Fruit fly (Drosophila melanogaster) whole organism, prepupa: Measurements from ENCODE around the gene CG4911.

ENCODE experiments used
- Blimp-1 ChIP-seq: fragments of 200-800 bp; sonication (Bioruptor generic); optimal IDR thresholded peaks from 3 replicates; lab custom pipeline; 2017; ENCODE audit warnings: missing biosample characterization, missing genetic modification characterization, mild to moderate bottlenecking, moderate library complexity, missing genetic modification reagents
- CG10631 ChIP-seq: fragments of 200-800 bp; sonication (Bioruptor generic); optimal IDR thresholded peaks from 2 replicates; lab custom pipeline; 2016; ENCODE audit warnings: missing biosample characterization, missing genetic modification characterization
- CG10669 ChIP-seq: fragments of 200-800 bp; sonication (Bioruptor generic); optimal IDR thresholded peaks from 3 replicates; lab custom pipeline; 2018; ENCODE audit warnings: missing biosample characterization, mild to moderate bottlenecking, missing genetic modification characterization, moderate library complexity
- CG11294 ChIP-seq: fragments of 200-800 bp; sonication (Bioruptor generic); IDR thresholded peaks from 2 replicates; pipeline ENCODE4 v1.3.6; 2022; ENCODE audit warnings: missing biosample characterization, missing genetic modification characterization
- CG11902 ChIP-seq: fragments of 200-800 bp; sonication (Bioruptor generic); optimal IDR thresholded peaks from 3 replicates; lab custom pipeline; 2016; ENCODE audit warnings: missing biosample characterization, missing genetic modification characterization
- CG15336 ChIP-seq: fragments of 200-800 bp; sonication (Bioruptor generic); IDR thresholded peaks from 2 replicates; pipeline ENCODE4 v1.3.6; 2022; ENCODE audit warnings: missing biosample characterization, missing genetic modification characterization
- CG1621 ChIP-seq: fragments of 200-800 bp; sonication (Bioruptor generic); optimal IDR thresholded peaks from 3 replicates; lab custom pipeline; 2018; ENCODE audit warnings: missing biosample characterization, mild to moderate bottlenecking, missing genetic modification characterization
- CG16779 ChIP-seq: fragments of 200-800 bp; sonication (Bioruptor generic); optimal IDR thresholded peaks from 3 replicates; lab custom pipeline; 2017; ENCODE audit warnings: missing biosample characterization, mild to moderate bottlenecking, missing genetic modification characterization
- CG31627 ChIP-seq: fragments of 200-800 bp; sonication (Bioruptor generic); optimal IDR thresholded peaks from 3 replicates; lab custom pipeline; 2016; ENCODE audit warnings: missing biosample characterization, missing genetic modification characterization
- CG32006 ChIP-seq: fragments of 200-800 bp; sonication (Bioruptor generic); optimal IDR thresholded peaks from 3 replicates; lab custom pipeline; 2017; ENCODE audit warnings: missing biosample characterization, mild to moderate bottlenecking, missing genetic modification characterization
- CG34406 ChIP-seq: fragments of 200-800 bp; sonication (Bioruptor generic); optimal IDR thresholded peaks from 3 replicates; lab custom pipeline; 2016; ENCODE audit warnings: missing biosample characterization, missing genetic modification characterization
- CG3919 ChIP-seq: fragments of 200-800 bp; sonication (Bioruptor generic); optimal IDR thresholded peaks from 3 replicates; lab custom pipeline; 2016; ENCODE audit warnings: missing biosample characterization, missing genetic modification characterization
- CG6163 ChIP-seq: fragments of 200-800 bp; sonication (Bioruptor generic); IDR thresholded peaks from 3 replicates; pipeline ENCODE4 v1.3.6; 2022; ENCODE audit warnings: missing biosample characterization, missing genetic modification characterization
- CG6276 ChIP-seq: fragments of 200-800 bp; sonication (Bioruptor generic); optimal IDR thresholded peaks from 2 replicates; lab custom pipeline; 2017; ENCODE audit warnings: missing biosample characterization, mild to moderate bottlenecking, missing genetic modification characterization
- CG6792 ChIP-seq: fragments of 200-800 bp; sonication (Bioruptor generic); optimal IDR thresholded peaks from 3 replicates; lab custom pipeline; 2016; ENCODE audit warnings: missing biosample characterization, missing genetic modification characterization
- CG6808 ChIP-seq: fragments of 200-800 bp; sonication (Bioruptor generic); optimal IDR thresholded peaks from 3 replicates; lab custom pipeline; 2017; ENCODE audit warnings: missing biosample characterization, missing genetic modification characterization, mild to moderate bottlenecking, moderate library complexity, missing genetic modification reagents
- CG8119 ChIP-seq: fragments of 200-800 bp; sonication (Bioruptor generic); IDR thresholded peaks from 3 replicates; pipeline ENCODE4 v1.3.6; 2022; ENCODE audit warnings: missing biosample characterization, missing genetic modification characterization
- CG8319 ChIP-seq: fragments of 200-800 bp; sonication (Bioruptor generic); optimal IDR thresholded peaks from 3 replicates; lab custom pipeline; 2016; ENCODE audit warnings: missing biosample characterization, missing genetic modification characterization
- CG8632 ChIP-seq: fragments of 200-800 bp; sonication (Bioruptor generic); optimal IDR thresholded peaks from 3 replicates; lab custom pipeline; 2016; ENCODE audit warnings: missing biosample characterization, missing genetic modification characterization
- CG9139 ChIP-seq: fragments of 200-800 bp; sonication (Bioruptor generic); optimal IDR thresholded peaks from 3 replicates; lab custom pipeline; 2017; ENCODE audit warnings: missing biosample characterization, mild to moderate bottlenecking, missing genetic modification characterization
- Eip75B ChIP-seq: fragments of 200-800 bp; sonication (Bioruptor generic); optimal IDR thresholded peaks from 3 replicates; lab custom pipeline; 2016; ENCODE audit warnings: missing biosample characterization, missing genetic modification characterization
- Eip78C ChIP-seq: fragments of 200-800 bp; sonication (Bioruptor generic); peaks from one replicate; lab custom pipeline; 2016; ENCODE audit warnings: missing biosample characterization, missing genetic modification characterization
- Ets21C ChIP-seq: fragments of 200-800 bp; sonication (Bioruptor generic); optimal IDR thresholded peaks from 3 replicates; lab custom pipeline; 2016; ENCODE audit warnings: missing biosample characterization, missing genetic modification characterization
- Ets96B ChIP-seq: fragments of 200-800 bp; optimal IDR thresholded peaks from 2 replicates; lab custom pipeline; 2019; ENCODE audit warnings: missing biosample characterization, mild to moderate bottlenecking, missing genetic modification characterization, moderate library complexity
- Gug ChIP-seq: fragments of 200-800 bp; sonication (Bioruptor generic); IDR thresholded peaks from 2 replicates; pipeline ENCODE4 v1.3.6; 2022; ENCODE audit warnings: missing biosample characterization, missing genetic modification characterization
- Hr38 ChIP-seq: sonication (Bioruptor generic); optimal IDR thresholded peaks from 2 replicates; lab custom pipeline; 2016; ENCODE audit warnings: missing biosample characterization, missing genetic modification characterization
- Hr39 ChIP-seq: fragments of 200-800 bp; sonication (Bioruptor generic); optimal IDR thresholded peaks from 2 replicates; lab custom pipeline; 2016; ENCODE audit warnings: missing biosample characterization, missing genetic modification characterization
- Hr4 ChIP-seq: fragments of 200-800 bp; sonication (Bioruptor generic); optimal IDR thresholded peaks from 3 replicates; lab custom pipeline; 2016; ENCODE audit warnings: missing biosample characterization, missing genetic modification characterization
- Met ChIP-seq: fragments of 200-800 bp; sonication (Bioruptor generic); optimal IDR thresholded peaks from 3 replicates; lab custom pipeline; 2016; ENCODE audit warnings: missing biosample characterization, missing genetic modification characterization
- OdsH ChIP-seq: fragments of 200-800 bp; sonication (Bioruptor generic); optimal IDR thresholded peaks from 3 replicates; lab custom pipeline; 2016; ENCODE audit warnings: missing biosample characterization, missing genetic modification characterization
- Smox ChIP-seq: fragments of 200-800 bp; sonication (Bioruptor generic); optimal IDR thresholded peaks from 3 replicates; lab custom pipeline; 2016; ENCODE audit warnings: missing biosample characterization, missing genetic modification characterization
- Sox102F ChIP-seq: fragments of 200-800 bp; sonication (Bioruptor generic); optimal IDR thresholded peaks from 2 replicates; lab custom pipeline; 2016; ENCODE audit warnings: missing biosample characterization, mild to moderate bottlenecking, missing genetic modification characterization
- Sox14 ChIP-seq: fragments of 200-800 bp; sonication (Bioruptor generic); optimal IDR thresholded peaks from 3 replicates; lab custom pipeline; 2016; ENCODE audit warnings: missing biosample characterization, missing genetic modification characterization
- achi ChIP-seq: fragments of 200-800 bp; sonication (Bioruptor generic); optimal IDR thresholded peaks from 3 replicates; lab custom pipeline; 2016; ENCODE audit warnings: missing biosample characterization, missing genetic modification characterization
- cyc ChIP-seq: fragments of 200-800 bp; sonication (Bioruptor generic); optimal IDR thresholded peaks from 3 replicates; lab custom pipeline; 2016; ENCODE audit warnings: missing biosample characterization, missing genetic modification characterization
- eg ChIP-seq: fragments of 200-800 bp; sonication (Bioruptor generic); IDR thresholded peaks from 3 replicates; pipeline ENCODE4 v1.3.6; 2022; ENCODE audit warnings: missing biosample characterization, missing genetic modification characterization
- esn ChIP-seq: fragments of 200-800 bp; sonication (Bioruptor generic); optimal IDR thresholded peaks from 2 replicates; lab custom pipeline; 2016; ENCODE audit warnings: missing biosample characterization, mild to moderate bottlenecking, missing genetic modification characterization, moderate library complexity
- fd59A ChIP-seq: fragments of 200-800 bp; sonication (Bioruptor generic); optimal IDR thresholded peaks from 2 replicates; lab custom pipeline; 2017; ENCODE audit warnings: missing biosample characterization, mild to moderate bottlenecking, missing genetic modification characterization, missing genetic modification reagents
- fd85E ChIP-seq: fragments of 200-800 bp; sonication (Bioruptor generic); optimal IDR thresholded peaks from 3 replicates; lab custom pipeline; 2016; ENCODE audit warnings: missing biosample characterization, missing genetic modification characterization
- fkh ChIP-seq: fragments of 200-800 bp; sonication (Bioruptor generic); optimal IDR thresholded peaks from 3 replicates; lab custom pipeline; 2017; ENCODE audit warnings: missing biosample characterization, mild to moderate bottlenecking, missing genetic modification characterization, moderate library complexity
- net ChIP-seq: fragments of 200-800 bp; sonication (Bioruptor generic); optimal IDR thresholded peaks from 3 replicates; lab custom pipeline; 2016; ENCODE audit warnings: missing biosample characterization, missing genetic modification characterization
- pdm3 ChIP-seq: fragments of 200-800 bp; sonication (Bioruptor generic); optimal IDR thresholded peaks from 3 replicates; lab custom pipeline; 2016; ENCODE audit warnings: missing biosample characterization, missing genetic modification characterization
- spab ChIP-seq: fragments of 200-800 bp; sonication (Bioruptor generic); optimal IDR thresholded peaks from 2 replicates; lab custom pipeline; 2017; ENCODE audit warnings: missing biosample characterization, mild to moderate bottlenecking, missing genetic modification characterization, missing genetic modification reagents
- ss ChIP-seq, 2 experiments: fragments of 200-800 bp; sonication (Bioruptor generic); optimal IDR thresholded peaks; 2 replicates in 1 of 2; 3 replicates in 1 of 2; lab custom pipeline; 2017 to 2018; ENCODE audit warnings: mild to moderate bottlenecking in 2 of 2, missing biosample characterization in 2 of 2, missing genetic modification characterization in 2 of 2, moderate library complexity in 1 of 2
- svp ChIP-seq: fragments of 200-800 bp; sonication (Bioruptor generic); peaks from one replicate; lab custom pipeline; 2016; ENCODE audit warnings: missing biosample characterization, missing genetic modification characterization
- topi ChIP-seq: fragments of 200-800 bp; sonication (Bioruptor generic); optimal IDR thresholded peaks from 3 replicates; lab custom pipeline; 2016; ENCODE audit warnings: missing biosample characterization, missing genetic modification characterization
- vri ChIP-seq: fragments of 200-800 bp; sonication (Bioruptor generic); optimal IDR thresholded peaks from 3 replicates; lab custom pipeline; 2016; ENCODE audit warnings: missing biosample characterization, mild to moderate bottlenecking, missing genetic modification characterization

Gene CG4911

DNA sequence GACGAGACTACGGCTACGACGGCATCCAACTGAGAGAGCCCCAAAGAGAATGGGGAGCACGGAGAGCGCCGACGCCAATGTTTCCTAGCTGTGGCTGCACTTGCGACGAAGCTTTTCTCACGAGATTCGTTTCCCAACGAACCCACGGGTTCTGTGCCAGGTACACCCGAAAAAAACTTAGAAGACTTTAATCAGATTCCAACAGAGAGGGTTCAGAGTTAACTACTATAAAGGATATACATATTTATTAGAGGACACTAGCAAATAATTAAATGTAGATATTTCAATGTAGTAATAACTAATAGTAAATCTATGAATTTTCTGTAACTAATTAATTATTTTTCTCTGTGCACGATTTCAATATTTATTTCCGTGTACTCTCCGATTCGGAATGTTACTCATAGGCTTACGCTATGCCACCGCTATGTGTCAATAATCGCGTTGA lies 6.5 kb downstream of the CG4911 start, which contains the start of gene Argk1 (continued):
- TF ChIP-seq CG6163 (GFP tag; lab: Robert Waterston, UW), result peak; percentile 64; the same call in 2 of the 3 replicates
- no peak for TF ChIP-seq CG16779
- no peak for TF ChIP-seq topi (GFP tag; lab: Kevin White, UChicago)
- TF ChIP-seq fd85E (GFP tag; lab: Kevin White, UChicago), result no peak
- no peak for TF ChIP-seq svp (GFP tag; lab: Kevin White, UChicago)
- TF ChIP-seq vri (GFP tag; lab: Kevin White, UChicago), result no peak
- TF ChIP-seq fd59A, result no peak
- peak; percentile 76 for TF ChIP-seq CG32006 (GFP tag; lab: Kevin White, UChicago)
- no peak for TF ChIP-seq Hr39 (GFP tag; lab: Kevin White, UChicago)
- TF ChIP-seq fkh, result peak; percentile 31
- no peak for TF ChIP-seq cyc (GFP tag; lab: Kevin White, UChicago)
- TF ChIP-seq achi (GFP tag; lab: Kevin White, UChicago), result peak; percentile 51
- peak; percentile 57 for TF ChIP-seq Eip78C (GFP tag; lab: Kevin White, UChicago)
- TF ChIP-seq esn (GFP tag; lab: Kevin White, UChicago), result peak; percentile 22
- peak; percentile 13 for TF ChIP-seq Met
- no peak for TF ChIP-seq Blimp-1 (GFP tag; lab: Kevin White, UChicago)
- TF ChIP-seq CG8319, result no peak
- peak; percentile 12 for TF ChIP-seq CG8632 (GFP tag; lab: Kevin White, UChicago)
- no peak for TF ChIP-seq CG3919 (GFP tag; lab: Kevin White, UChicago)
- TF ChIP-seq CG6808 (GFP tag; lab: Kevin White, UChicago), result no peak
- TF ChIP-seq Sox14, result peak; percentile 6
- no peak for TF ChIP-seq Hr38 (GFP tag; lab: Kevin White, UChicago)
- TF ChIP-seq Eip75B (GFP tag; lab: Kevin White, UChicago), result no peak
- peak; percentile 85 for TF ChIP-seq CG15336 (GFP tag; lab: Robert Waterston, UW)
- TF ChIP-seq CG11294, result peak; percentile 38; the same call in 1 of the 2 replicates
- TF ChIP-seq Smox (GFP tag; lab: Kevin White, UChicago), result no peak
- no peak for TF ChIP-seq spab (GFP tag; lab: Kevin White, UChicago)
- no peak for TF ChIP-seq Ets21C (GFP tag; lab: Kevin White, UChicago)

DNA sequence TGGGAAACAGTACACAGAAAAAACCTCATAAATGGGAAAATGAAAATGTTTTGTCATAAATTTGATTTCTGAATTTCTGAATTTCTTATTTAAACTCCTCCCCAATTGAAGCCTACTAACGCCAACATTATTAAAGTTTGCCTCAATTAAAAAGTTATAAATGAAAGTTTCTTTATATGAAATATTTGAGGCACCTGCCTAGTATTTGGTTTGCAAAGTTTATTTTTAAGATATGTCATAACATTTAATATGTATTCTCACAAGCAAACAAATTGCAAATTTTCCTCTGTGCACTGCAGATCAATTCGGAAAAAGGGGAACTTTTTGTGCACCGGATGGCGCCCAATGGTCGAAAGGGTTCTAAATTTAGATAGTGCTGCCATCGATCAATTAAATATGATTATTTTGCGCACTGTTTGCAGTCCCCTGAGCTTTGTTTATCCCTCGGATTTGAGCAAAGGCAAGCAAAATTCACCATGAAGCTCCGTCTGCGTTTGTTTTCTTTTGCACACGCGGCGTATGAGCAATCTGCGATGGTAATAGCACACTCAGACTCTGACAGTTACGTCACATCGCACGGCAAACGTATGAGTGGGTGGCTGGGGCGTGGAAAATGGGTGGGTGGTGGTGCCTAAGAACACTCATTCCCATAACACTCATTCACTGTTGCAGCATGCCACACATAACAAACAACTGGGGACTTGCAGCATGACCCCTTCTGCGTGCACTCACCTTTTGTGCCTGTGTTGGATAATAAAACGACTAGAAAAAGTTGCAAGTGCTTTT lies 7.4 kb downstream of the CG4911 start:
- TF ChIP-seq CG8632 (GFP tag; lab: Kevin White, UChicago) (peak; percentile 18), Eip78C (GFP tag; lab: Kevin White, UChicago) (peak; percentile 84), Sox14 (peak; percentile 52), CG11902 (no peak), CG1621 (tag; lab: Kevin White, UChicago) (no peak), CG16779 (peak; percentile 13), Met (peak; percentile 22), CG6276 (GFP tag; lab: Kevin White, UChicago) (peak; percentile 70), svp (GFP tag; lab: Kevin White, UChicago) (no peak), ss (GFP tag; optimal IDR thresholded peaks at IDR 0.05; lab: Kevin White, UChicago) (no peak), CG6792 (peak; percentile 8), CG3919 (GFP tag; lab: Kevin White, UChicago) (peak; percentile 39), OdsH (GFP tag; lab: Kevin White, UChicago) (peak; percentile 60), CG9139 (GFP tag; lab: Kevin White, UChicago) (no peak), Sox102F (no peak), CG10631 (GFP tag; lab: Kevin White, UChicago) (peak; percentile 52), CG11294 (peak; percentile 74; the same call in 1 of the 2 replicates), topi (GFP tag; lab: Kevin White, UChicago) (peak; percentile 34), Hr4 (GFP tag; lab: Kevin White, UChicago) (peak; percentile 73), CG10669 (GFP tag; lab: Kevin White, UChicago) (no peak), achi (GFP tag; lab: Kevin White, UChicago) (peak; percentile 56), esn (GFP tag; lab: Kevin White, UChicago) (peak; percentile 40), cyc (GFP tag; lab: Kevin White, UChicago) (no peak), Gug (GFP tag; lab: Robert Waterston, UW) (peak; percentile 62), CG31627 (GFP tag; lab: Kevin White, UChicago) (peak; percentile 16), net (GFP tag; lab: Kevin White, UChicago) (peak; percentile 41), Ets96B (peak; percentile 4), eg (GFP tag; lab: Robert Waterston, UW) (peak; percentile 79), CG6808 (GFP tag; lab: Kevin White, UChicago) (no peak), Hr38 (GFP tag; lab: Kevin White, UChicago) (no peak), Ets21C (GFP tag; lab: Kevin White, UChicago) (no peak), CG8319 (no peak), pdm3 (GFP tag; lab: Kevin White, UChicago) (peak; percentile 46), CG8119 (peak; percentile 80), CG34406 (GFP tag; lab: Kevin White, UChicago) (peak; percentile 20)
